Worm (Caenorhabditis elegans): ENCODE measurements around the gene srx-120.

Gene srx-120

DNA sequence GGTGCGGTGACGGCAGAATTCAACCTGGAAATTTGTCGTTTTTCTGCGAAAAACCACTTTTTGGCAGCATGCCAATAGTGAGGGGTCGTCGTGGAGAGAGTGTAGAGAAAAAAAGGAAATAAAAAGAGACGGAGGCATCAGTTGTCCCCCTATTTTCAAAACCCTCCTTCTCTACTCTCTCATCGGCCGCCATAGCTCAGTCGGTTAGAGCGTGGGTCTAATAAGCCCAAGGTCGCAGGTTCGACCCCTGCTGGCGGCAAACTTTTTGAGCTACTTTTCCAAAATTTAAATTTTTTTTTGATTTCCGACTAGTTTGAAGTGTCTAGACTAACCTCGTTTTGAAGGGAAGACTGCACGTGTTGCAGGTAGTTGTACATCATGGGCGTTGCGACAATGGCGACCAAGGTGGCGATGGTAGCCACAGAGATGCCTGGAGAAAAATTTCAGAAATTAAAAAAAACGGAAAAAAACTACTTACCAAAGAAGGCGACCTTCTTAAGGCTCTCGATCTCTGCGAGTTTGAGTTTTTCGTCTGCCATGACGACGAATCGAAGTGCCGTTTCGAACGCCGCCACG is 36.4 kb upstream of the srx-120 start, which contains the start of gene col-85 (continued):
- peak; percentile 78; the same call in 1 of the 2 replicates for TF ChIP-seq nhr-42 (GFP tag; IDR thresholded peaks at IDR 0.05)
- peak; percentile 73 for TF ChIP-seq mxl-2 (GFP tag; conservative IDR thresholded peaks at IDR 0.05)
- TF ChIP-seq jun-1 (tag; optimal IDR thresholded peaks at IDR 0.05), result no peak
- peak; percentile 62 for TF ChIP-seq lir-3 (tag; optimal IDR thresholded peaks at IDR 0.05)
- no peak for TF ChIP-seq unc-39 (tag; optimal IDR thresholded peaks at IDR 0.05)
- peak; percentile 92 for TF ChIP-seq ceh-44 (GFP tag; IDR thresholded peaks at IDR 0.05)
- peak; percentile 73 for TF ChIP-seq zfp-3 (GFP tag; conservative IDR thresholded peaks at IDR 0.05)
- peak; percentile 95 for TF ChIP-seq pha-4 (GFP tag; IDR thresholded peaks at IDR 0.05)
- no peak for TF ChIP-seq pha-4 (tag; optimal IDR thresholded peaks at IDR 0.05)
- TF ChIP-seq attf-4 (tag; optimal IDR thresholded peaks at IDR 0.05), result no peak
- TF ChIP-seq spr-1 (tag; optimal IDR thresholded peaks at IDR 0.05), result peak; percentile 79
- peak; percentile 2 for TF ChIP-seq ceh-32 (tag; optimal IDR thresholded peaks at IDR 0.05; ENCODE audit: poor library complexity)
- no peak for TF ChIP-seq nhr-237 (tag; optimal IDR thresholded peaks at IDR 0.05)
- peak; percentile 73 for TF ChIP-seq nhr-111 (GFP tag; optimal IDR thresholded peaks at IDR 0.05)
- peak; percentile 48 for TF ChIP-seq zfp-2 (tag; optimal IDR thresholded peaks at IDR 0.05)
- peak; percentile 83 for TF ChIP-seq mes-2 (tag; optimal IDR thresholded peaks at IDR 0.05; ENCODE audit: poor library complexity, severe bottlenecking)
- TF ChIP-seq ZK546.5 (tag; optimal IDR thresholded peaks at IDR 0.05), result no peak
- peak; percentile 91 for TF ChIP-seq arid-1 (GFP tag; conservative IDR thresholded peaks at IDR 0.05)
- peak; percentile 98 for TF ChIP-seq egl-43 (GFP tag; IDR thresholded peaks at IDR 0.05)
- peak; percentile 60 for TF ChIP-seq zip-2 (tag; optimal IDR thresholded peaks at IDR 0.05)
- TF ChIP-seq aha-1 (tag), result peak; percentile 94
- TF ChIP-seq Y48G9A.11 (GFP tag; IDR thresholded peaks at IDR 0.05), result peak; percentile 87
- peak in 1 of 2 experiments; percentile 79 for TF ChIP-seq unc-62 (GFP tag; optimal IDR thresholded peaks at IDR 0.05 in 1 of 2)
- TF ChIP-seq unc-62 (tag; optimal IDR thresholded peaks at IDR 0.05), result no peak
- TF ChIP-seq lin-39 (tag; optimal IDR thresholded peaks at IDR 0.05), result no peak
- TF ChIP-seq zag-1 (tag; optimal IDR thresholded peaks at IDR 0.05), result no peak
- TF ChIP-seq hif-1 (tag; optimal IDR thresholded peaks at IDR 0.05), result peak; percentile 5 to 68
- peak; percentile 75 for TF ChIP-seq lin-29 (GFP tag; IDR thresholded peaks at IDR 0.05)
- peak; percentile 84 for TF ChIP-seq php-3 (GFP tag; IDR thresholded peaks at IDR 0.05)
- TF ChIP-seq tag-97 (GFP tag; IDR thresholded peaks at IDR 0.05), result no peak
- peak; percentile 88 for TF ChIP-seq snpc-1.2 (GFP tag; IDR thresholded peaks at IDR 0.05)
- no peak for TF ChIP-seq nhr-25 (tag; optimal IDR thresholded peaks at IDR 0.05; ENCODE audit: borderline replicate concordance, insufficient read depth)
- TF ChIP-seq sdz-12 (GFP tag; optimal IDR thresholded peaks at IDR 0.05), result no peak
- TF ChIP-seq Y5F2A.4 (GFP tag; optimal IDR thresholded peaks at IDR 0.05), result peak; percentile 79
- TF ChIP-seq vab-7 (GFP tag; IDR thresholded peaks at IDR 0.05), result peak; percentile 96
- peak; percentile 66 for TF ChIP-seq hlh-11 (tag; optimal IDR thresholded peaks at IDR 0.05)
- peak in 1 of 2 experiments; percentile 59 for TF ChIP-seq mdl-1 (tag; optimal IDR thresholded peaks at IDR 0.05)
- no peak for TF ChIP-seq daf-12 (tag; optimal IDR thresholded peaks at IDR 0.05)
- no peak for TF ChIP-seq nhr-10 (tag; optimal IDR thresholded peaks at IDR 0.05)
- TF ChIP-seq hlh-30 (tag; optimal IDR thresholded peaks at IDR 0.05; ENCODE audit: insufficient read depth), result peak; percentile 65
- TF ChIP-seq T26A8.4 (GFP tag; IDR thresholded peaks at IDR 0.05), result peak; percentile 92
- peak; percentile 30 for TF ChIP-seq fkh-10 (GFP tag; optimal IDR thresholded peaks at IDR 0.05)
- 0 out of 2 replicates have a peak, but pooled peaks have one; percentile 53 for TF ChIP-seq zip-11 (GFP tag; IDR thresholded peaks at IDR 0.05)
- TF ChIP-seq Y105C5A.15 (GFP tag; IDR thresholded peaks at IDR 0.05), result peak; percentile 90; the same call in 1 of the 2 replicates
- peak; percentile 91 for TF ChIP-seq ctbp-1 (GFP tag; IDR thresholded peaks at IDR 0.05)
- TF ChIP-seq lin-38 (GFP tag; IDR thresholded peaks at IDR 0.05), result peak; percentile 90
- TF ChIP-seq daf-19 (GFP tag; conservative IDR thresholded peaks at IDR 0.05), result no peak
- peak; percentile 48 for TF ChIP-seq nhr-28 (tag; optimal IDR thresholded peaks at IDR 0.05)
- peak; percentile 14 to 86 for TF ChIP-seq daf-16 (GFP tag; optimal IDR thresholded peaks at IDR 0.05)
- TF ChIP-seq daf-16 (tag; optimal IDR thresholded peaks at IDR 0.05), result peak; percentile 57
- TF ChIP-seq saeg-2 (GFP tag; IDR thresholded peaks at IDR 0.05), result peak; percentile 57; the same call in 1 of the 2 replicates

Measured in whole organism, L4 larva.